Fruit fly (Drosophila melanogaster) whole organism, adult: ENCODE measurements around the gene CG17233.

Experiments used
- CG11617 ChIP-seq: fragments of 200-800 bp; sonication (Bioruptor generic); optimal IDR thresholded peaks from 2 replicates; lab custom pipeline; 2017; ENCODE audit warnings: mild to moderate bottlenecking, missing biosample characterization, missing genetic modification reagents, missing genetic modification characterization
- CG12768 ChIP-seq: fragments of 200-800 bp; sonication (Bioruptor generic); optimal IDR thresholded peaks from 2 replicates; lab custom pipeline; 2017; ENCODE audit warnings: missing biosample characterization, missing genetic modification characterization, mild to moderate bottlenecking, moderate library complexity, missing genetic modification reagents
- CG14711 ChIP-seq: fragments of 200-800 bp; sonication (Bioruptor generic); optimal IDR thresholded peaks from 2 replicates; lab custom pipeline; 2018; ENCODE audit warnings: missing biosample characterization, mild to moderate bottlenecking, missing genetic modification characterization, moderate library complexity
- CG1620 ChIP-seq: fragments of 200-800 bp; sonication (Bioruptor generic); optimal IDR thresholded peaks from 2 replicates; lab custom pipeline; 2016; ENCODE audit warnings: missing biosample characterization, missing genetic modification characterization
- CG33017 ChIP-seq: fragments of 200-800 bp; sonication (Bioruptor generic); optimal IDR thresholded peaks from 2 replicates; lab custom pipeline; 2018; ENCODE audit warnings: missing biosample characterization, mild to moderate bottlenecking, missing genetic modification characterization, moderate library complexity
- CG5204 ChIP-seq: fragments of 200-800 bp; sonication (Bioruptor generic); optimal IDR thresholded peaks from 2 replicates; lab custom pipeline; 2016; ENCODE audit warnings: missing biosample characterization, missing genetic modification characterization
- CG7045 ChIP-seq: fragments of 200-800 bp; sonication (Bioruptor generic); optimal IDR thresholded peaks from 2 replicates; lab custom pipeline; 2017; ENCODE audit warnings: missing biosample characterization, mild to moderate bottlenecking, missing genetic modification characterization
- CG7101 ChIP-seq: fragments of 200-800 bp; sonication (Bioruptor generic); optimal IDR thresholded peaks from 2 replicates; lab custom pipeline; 2018; ENCODE audit warnings: missing biosample characterization, mild to moderate bottlenecking, missing genetic modification characterization, moderate library complexity
- Clk ChIP-seq: fragments of 200-800 bp; sonication (Bioruptor generic); optimal IDR thresholded peaks from 2 replicates; lab custom pipeline; 2017; ENCODE audit warnings: missing biosample characterization, missing genetic modification characterization
- Crg-1 ChIP-seq: fragments of 200-800 bp; sonication (Bioruptor generic); optimal IDR thresholded peaks from 2 replicates; lab custom pipeline; 2016; ENCODE audit warnings: missing biosample characterization, missing genetic modification characterization
- Hr96 ChIP-seq: fragments of 200-800 bp; sonication (Bioruptor generic); optimal IDR thresholded peaks from 2 replicates; lab custom pipeline; 2016; ENCODE audit warnings: missing biosample characterization, missing genetic modification characterization
- Mnt ChIP-seq: fragments of 200-800 bp; sonication (Bioruptor generic); optimal IDR thresholded peaks from 2 replicates; lab custom pipeline; 2016; ENCODE audit warnings: missing biosample characterization, mild to moderate bottlenecking, missing genetic modification characterization
- bab1 ChIP-seq: fragments of 200-800 bp; sonication (Bioruptor generic); optimal IDR thresholded peaks from 3 replicates; lab custom pipeline; 2019; ENCODE audit warnings: missing biosample characterization, mild to moderate bottlenecking, missing genetic modification characterization, moderate library complexity
- cic ChIP-seq: fragments of 200-800 bp; sonication (Bioruptor generic); optimal IDR thresholded peaks from 2 replicates; lab custom pipeline; 2017; ENCODE audit warnings: missing biosample characterization, mild to moderate bottlenecking, missing genetic modification characterization, moderate library complexity
- cnc ChIP-seq, 2 experiments: fragments of >200 bp; optimal IDR thresholded peaks; 2 replicates each; lab custom pipeline; 2017
- kay ChIP-seq: fragments of 200-800 bp; sonication (Bioruptor generic); peaks from one replicate; lab custom pipeline; 2016; ENCODE audit warnings: missing biosample characterization, missing genetic modification characterization, borderline replicate concordance
- ovo ChIP-seq: fragments of 200-800 bp; sonication (Bioruptor generic); optimal IDR thresholded peaks from 2 replicates; lab custom pipeline; 2016; ENCODE audit warnings: missing biosample characterization, missing genetic modification characterization
- pad ChIP-seq: fragments of 200-800 bp; sonication (Bioruptor generic); optimal IDR thresholded peaks from 3 replicates; lab custom pipeline; 2017; ENCODE audit warnings: missing biosample characterization, missing genetic modification characterization, mild to moderate bottlenecking, moderate library complexity, missing genetic modification reagents
- tj ChIP-seq: fragments of 200-800 bp; sonication (Bioruptor generic); optimal IDR thresholded peaks from 3 replicates; lab custom pipeline; 2017; ENCODE audit warnings: missing biosample characterization, mild to moderate bottlenecking, missing genetic modification characterization, moderate library complexity
- toe ChIP-seq: fragments of 200-800 bp; sonication (Bioruptor generic); optimal IDR thresholded peaks from 2 replicates; lab custom pipeline; 2016; ENCODE audit warnings: missing biosample characterization, missing genetic modification characterization

Gene CG17233

DNA sequence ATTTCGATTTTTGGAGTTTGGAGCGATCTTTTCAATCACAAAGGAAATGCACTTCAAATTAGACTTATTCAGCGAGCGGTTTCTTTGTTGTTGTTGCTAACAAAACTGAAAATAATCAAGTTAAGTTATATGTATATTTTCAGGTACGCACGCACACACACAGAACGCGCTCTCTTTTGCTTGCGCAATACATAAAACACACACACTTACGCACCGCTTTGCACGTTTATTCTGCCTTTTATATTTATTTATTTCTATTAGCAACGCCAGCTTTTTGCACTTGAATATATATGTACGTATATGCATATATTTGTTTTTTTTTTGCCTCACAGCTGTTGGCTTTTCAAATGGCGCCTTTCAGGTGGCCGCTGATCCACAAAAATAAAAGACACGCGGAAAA, 44.0 kb downstream of the CG17233 start:
- TF ChIP-seq kay (GFP tag; lab: Kevin White, UChicago) (peak; percentile 61), tj (GFP tag; lab: Kevin White, UChicago) (peak; percentile 69), CG11617 (GFP tag; lab: Kevin White, UChicago) (no peak), CG7045 (no peak), cnc (optimal IDR thresholded peaks at IDR 0.05; lab: Kevin White, UChicago) (no peak), CG14711 (tag; lab: Kevin White, UChicago) (no peak)

DNA sequence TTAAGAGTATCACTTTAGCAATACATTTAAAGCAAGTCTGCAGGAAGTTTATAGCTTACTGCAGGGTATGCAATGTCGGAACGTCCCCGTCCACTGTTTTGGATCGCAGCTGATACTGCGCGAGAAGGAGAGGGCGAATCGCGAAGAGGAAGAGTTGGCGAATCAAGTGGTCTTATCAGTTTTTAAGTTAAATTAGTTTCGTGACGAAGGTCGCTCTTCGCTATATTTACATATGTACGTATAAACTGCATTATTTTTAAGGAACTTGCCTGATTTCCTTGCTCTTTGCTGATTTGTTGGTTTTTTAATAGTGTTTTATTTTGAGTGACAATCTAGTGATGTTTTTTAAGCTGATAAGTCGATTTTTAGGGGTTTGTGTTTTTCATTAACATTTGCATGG, 44.5 kb downstream of the CG17233 start:
- TF ChIP-seq CG5204 (no peak), Hr96 (GFP tag; lab: Kevin White, UChicago) (no peak), kay (GFP tag; lab: Kevin White, UChicago) (no peak), cnc (optimal IDR thresholded peaks at IDR 0.05; lab: Kevin White, UChicago) (no peak), bab1 (no peak), Crg-1 (GFP tag; lab: Kevin White, UChicago) (no peak), CG7101 (tag; lab: Kevin White, UChicago) (no peak), toe (no peak), CG12768 (GFP tag; lab: Kevin White, UChicago) (no peak), CG14711 (tag; lab: Kevin White, UChicago) (no peak), Clk (GFP tag; lab: Kevin White, UChicago) (no peak), cic (no peak), CG7045 (no peak), Mnt (no peak), ovo (GFP tag; lab: Kevin White, UChicago) (no peak), pad (GFP tag; lab: Kevin White, UChicago) (no peak)

DNA sequence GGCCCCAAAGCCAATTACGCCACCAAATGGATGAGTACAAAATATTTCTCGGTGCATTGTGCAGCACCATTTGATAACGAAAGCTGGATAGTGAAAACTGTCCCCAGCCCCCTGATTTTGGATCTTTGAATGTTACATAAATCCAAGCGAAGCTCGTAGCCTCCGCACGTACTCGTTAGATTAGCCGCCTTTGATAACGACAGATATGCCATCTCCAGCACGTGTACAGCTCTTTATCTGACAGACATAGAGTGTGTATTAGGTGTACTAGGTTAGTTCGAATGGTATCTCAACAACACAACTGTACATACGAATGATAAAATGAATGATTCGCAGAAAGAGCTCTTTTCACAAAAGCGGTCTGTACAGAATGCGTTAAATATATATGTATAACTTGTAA, 45.4 kb downstream of the CG17233 start:
- no peak for TF ChIP-seq Clk (GFP tag; lab: Kevin White, UChicago)
- no peak for TF ChIP-seq cic
- no peak for TF ChIP-seq ovo (GFP tag; lab: Kevin White, UChicago)
- TF ChIP-seq toe, result no peak
- TF ChIP-seq CG33017 (tag; lab: Kevin White, UChicago), result no peak

DNA sequence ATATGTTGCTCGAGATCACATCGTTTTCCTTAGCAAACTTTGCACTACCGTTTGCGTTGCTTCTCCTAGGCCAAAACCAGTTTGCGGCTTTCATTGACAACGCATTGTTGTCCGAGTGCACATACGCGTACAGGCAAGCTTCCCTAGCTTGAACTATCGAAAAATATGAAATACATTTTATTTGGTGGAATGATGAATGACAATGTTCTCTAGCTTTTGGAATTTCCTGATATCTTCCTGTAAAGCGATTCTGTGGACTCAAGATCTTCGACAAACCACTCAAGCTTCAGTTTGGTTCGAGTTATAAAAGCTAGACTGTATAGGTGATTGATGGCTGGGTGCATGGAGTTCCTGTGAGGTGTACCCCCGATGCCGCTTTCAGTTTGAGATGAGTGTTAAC, 45.8 kb downstream of the CG17233 start:
- TF ChIP-seq CG14711 (tag; lab: Kevin White, UChicago), result peak; percentile 21
- peak; percentile 13 for TF ChIP-seq CG7101 (tag; lab: Kevin White, UChicago)
- TF ChIP-seq CG5204, result peak; percentile 21
- no peak for TF ChIP-seq CG11617 (GFP tag; lab: Kevin White, UChicago)

DNA sequence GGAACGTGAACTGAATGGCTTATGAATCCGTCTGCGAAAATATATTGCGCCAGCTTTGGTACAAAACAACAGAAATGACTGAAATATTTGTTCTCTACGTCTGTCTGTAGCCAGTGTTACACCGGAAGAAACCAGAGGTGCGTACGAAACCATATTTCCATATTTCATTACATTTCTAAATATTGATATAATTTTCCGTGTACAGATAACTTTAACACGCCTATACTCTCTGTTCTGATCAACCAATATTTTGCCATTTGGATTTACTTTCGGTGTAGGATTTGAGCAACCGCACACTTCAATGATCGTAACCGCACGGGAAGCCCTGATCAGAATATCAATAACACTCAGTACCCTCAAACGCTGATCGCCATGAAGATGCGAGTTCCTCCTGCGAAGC, 47.0 kb downstream of the CG17233 start:
- TF ChIP-seq toe (peak; percentile 0), CG7045 (no peak), CG5204 (peak; percentile 26), bab1 (no peak), Mnt (no peak)

DNA sequence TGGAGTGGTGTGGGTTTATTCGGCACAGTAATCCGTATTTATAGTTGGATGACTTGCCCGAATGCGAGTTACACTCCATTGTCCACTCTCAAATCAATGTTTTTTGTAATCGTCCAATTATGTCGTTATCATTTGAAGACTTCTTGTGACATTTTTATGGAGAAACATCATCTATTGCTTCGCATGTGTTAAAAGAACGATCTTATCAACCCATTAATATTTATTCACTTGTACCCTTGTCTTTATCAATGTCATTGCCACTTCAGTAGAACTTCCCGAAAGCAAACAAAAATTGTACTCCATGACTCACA, 48.0 kb downstream of the CG17233 start:
- TF ChIP-seq ovo (GFP tag; lab: Kevin White, UChicago) (no peak), kay (GFP tag; lab: Kevin White, UChicago) (peak; percentile 29), Hr96 (GFP tag; lab: Kevin White, UChicago) (no peak), CG5204 (no peak), Crg-1 (GFP tag; lab: Kevin White, UChicago) (no peak), tj (GFP tag; lab: Kevin White, UChicago) (no peak)

DNA sequence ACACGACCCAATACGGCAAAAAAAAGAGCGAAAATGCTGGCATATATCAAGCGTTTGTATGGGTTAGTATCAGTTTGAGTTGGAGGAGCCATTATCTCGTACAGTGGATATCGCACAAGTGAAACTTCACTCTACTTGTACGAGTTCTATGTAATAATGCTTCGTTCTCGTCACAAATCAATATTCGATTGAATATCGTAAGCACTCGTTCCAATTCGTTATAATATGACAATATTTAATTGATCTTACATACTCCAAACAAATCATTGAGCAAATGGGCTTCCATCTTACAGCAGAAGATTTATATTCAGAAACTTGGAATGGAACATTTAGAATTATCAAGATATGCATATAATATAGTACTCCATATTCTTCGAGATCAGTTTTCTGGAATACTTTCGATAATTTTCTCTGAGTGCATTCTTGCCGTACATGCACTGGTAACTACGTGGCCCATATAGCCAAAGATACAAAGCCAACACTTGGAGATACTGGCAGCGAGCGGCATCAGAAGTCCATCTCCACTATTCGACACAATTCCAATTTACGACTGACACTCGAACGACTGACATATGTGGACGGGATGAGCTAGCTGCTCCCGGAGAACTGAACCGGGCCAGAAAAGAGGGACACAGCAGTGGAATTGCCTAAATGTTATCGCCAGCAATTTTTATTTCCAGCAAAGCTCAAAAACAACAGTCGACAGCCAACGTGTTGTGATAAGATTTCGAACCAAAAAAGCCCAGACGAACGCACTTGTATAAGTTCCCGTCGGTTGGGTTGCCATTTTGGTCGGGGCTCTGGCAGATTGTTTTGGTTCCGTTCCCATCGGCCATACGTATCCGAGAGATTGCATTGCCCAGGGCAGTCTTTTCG, 48.6 kb downstream of the CG17233 start:
- TF ChIP-seq tj (GFP tag; lab: Kevin White, UChicago) (no peak), bab1 (no peak), cnc (optimal IDR thresholded peaks at IDR 0.05; lab: Kevin White, UChicago) (no peak), kay (GFP tag; lab: Kevin White, UChicago) (no peak), pad (GFP tag; lab: Kevin White, UChicago) (no peak), cic (peak; percentile 5), CG11617 (GFP tag; lab: Kevin White, UChicago) (peak; percentile 18), CG1620 (no peak), CG33017 (tag; lab: Kevin White, UChicago) (no peak), toe (no peak), CG12768 (GFP tag; lab: Kevin White, UChicago) (no peak), CG7101 (tag; lab: Kevin White, UChicago) (peak; percentile 1), CG14711 (tag; lab: Kevin White, UChicago) (no peak), Crg-1 (GFP tag; lab: Kevin White, UChicago) (no peak), CG7045 (no peak), CG5204 (peak; percentile 55), ovo (GFP tag; lab: Kevin White, UChicago) (no peak), Hr96 (GFP tag; lab: Kevin White, UChicago) (no peak), Clk (GFP tag; lab: Kevin White, UChicago) (no peak), Mnt (no peak)
